Worm (Caenorhabditis elegans): Measurements from ENCODE around the gene sri-18.

Gene sri-18

DNA sequence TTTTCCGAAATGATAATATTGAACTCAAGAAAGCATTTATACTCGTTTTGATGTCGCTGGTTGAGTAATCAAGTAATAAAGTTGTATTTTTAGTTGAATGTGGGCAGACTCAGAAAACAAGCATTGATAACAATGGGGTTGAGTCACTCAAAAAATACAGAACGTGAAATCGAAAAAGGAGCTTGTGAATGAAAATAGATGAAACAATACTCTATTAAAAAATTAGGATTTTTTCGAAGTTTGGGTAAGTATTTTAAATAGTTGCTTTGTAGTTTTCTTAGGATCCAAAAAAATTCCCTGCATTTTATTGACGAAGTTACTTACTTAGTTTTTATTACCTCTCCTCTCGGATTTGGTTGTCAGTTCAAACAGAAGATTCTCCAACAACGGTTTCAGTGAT, 23.1 kb upstream of the sri-18 start, which contains the start of gene lys-3:
Gene lys-3 (minus strand): TSS at position 101 of the 400 bp plus-strand sequence.
- TF ChIP-seq zag-1 (tag; optimal IDR thresholded peaks at IDR 0.05) (no peak), mdl-1 (tag; optimal IDR thresholded peaks at IDR 0.05) (no peak), mbf-1 (tag; optimal IDR thresholded peaks at IDR 0.05) (no peak), ceh-82 (tag; optimal IDR thresholded peaks at IDR 0.05) (no peak), aly-2 (tag; optimal IDR thresholded peaks at IDR 0.05) (no peak), ama-1 (optimal IDR thresholded peaks at IDR 0.05) (no peak), lin-39 (tag; optimal IDR thresholded peaks at IDR 0.05) (no peak), skn-1 (tag; optimal IDR thresholded peaks at IDR 0.05) (no peak), lin-11 (tag; optimal IDR thresholded peaks at IDR 0.05) (no peak), unc-39 (tag; optimal IDR thresholded peaks at IDR 0.05) (no peak), lsy-2 (tag; optimal IDR thresholded peaks at IDR 0.05) (no peak)

DNA sequence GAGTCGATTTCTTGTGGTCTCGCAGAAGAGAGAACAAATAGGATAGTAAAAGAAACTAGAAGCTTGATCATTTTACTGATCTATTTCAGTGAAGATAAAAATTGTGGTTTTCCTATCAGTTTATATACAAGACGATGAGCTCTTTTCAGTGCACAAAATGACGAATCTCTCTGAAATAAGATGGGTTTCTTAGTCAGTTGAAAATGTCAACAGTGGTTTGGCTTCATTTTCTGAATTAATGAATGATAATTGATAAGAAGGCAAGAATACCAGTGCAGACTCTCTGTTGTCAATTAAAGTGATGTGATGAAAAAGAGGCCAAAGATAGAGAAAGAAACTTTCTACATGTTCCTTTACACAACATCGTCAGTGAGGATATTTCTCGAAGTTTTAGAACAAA, 21.0 kb upstream of the sri-18 start, which contains the start of gene lys-2:
Gene lys-2 (minus strand): TSS at position 101 of the 400 bp plus-strand sequence.
- TF ChIP-seq nhr-11 (tag; optimal IDR thresholded peaks at IDR 0.05) (no peak), ZK546.5 (tag; optimal IDR thresholded peaks at IDR 0.05) (no peak), unc-55 (GFP tag; optimal IDR thresholded peaks at IDR 0.05) (no peak), zag-1 (tag; optimal IDR thresholded peaks at IDR 0.05) (no peak), sma-9 (GFP tag; optimal IDR thresholded peaks at IDR 0.05) (peak; percentile 66), sma-9 (tag; optimal IDR thresholded peaks at IDR 0.05) (no peak), mbf-1 (tag; optimal IDR thresholded peaks at IDR 0.05) (no peak), mdl-1 (tag; optimal IDR thresholded peaks at IDR 0.05) (no peak), nhr-10 (tag; optimal IDR thresholded peaks at IDR 0.05) (no peak), gmeb-1 (tag; optimal IDR thresholded peaks at IDR 0.05) (no peak), crh-2 (tag; optimal IDR thresholded peaks at IDR 0.05) (peak; percentile 27), fos-1 (tag; optimal IDR thresholded peaks at IDR 0.05) (peak; percentile 92), ceh-16 (tag; optimal IDR thresholded peaks at IDR 0.05) (no peak)

DNA sequence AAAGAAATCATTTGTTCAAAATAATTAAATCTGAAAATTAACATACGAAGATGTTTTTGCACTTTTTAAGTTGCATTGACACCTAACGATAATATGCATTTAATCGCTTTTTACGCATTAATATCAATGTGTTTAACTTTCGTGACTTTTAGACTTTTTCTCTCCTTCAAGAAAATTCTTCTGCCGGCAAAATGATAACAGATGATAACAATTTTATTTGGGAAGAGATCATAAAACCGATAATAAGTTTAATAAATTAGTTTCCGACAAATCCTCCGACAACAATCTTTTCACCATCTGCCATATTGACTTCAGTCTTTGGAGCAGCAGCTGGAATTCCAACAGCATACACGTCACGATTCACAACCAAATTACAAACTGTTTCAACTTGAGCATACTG, 19.8 kb upstream of the sri-18 start:
- TF ChIP-seq ama-1 (optimal IDR thresholded peaks at IDR 0.05) (no peak), nhr-77 (tag; optimal IDR thresholded peaks at IDR 0.05) (no peak), sma-9 (GFP tag; optimal IDR thresholded peaks at IDR 0.05) (peak; percentile 24), sma-9 (tag; optimal IDR thresholded peaks at IDR 0.05) (no peak), fos-1 (tag; optimal IDR thresholded peaks at IDR 0.05) (peak; percentile 70), crh-2 (tag; optimal IDR thresholded peaks at IDR 0.05) (peak; percentile 12), ztf-1 (GFP tag; conservative IDR thresholded peaks at IDR 0.05) (no peak), F13H6.1 (tag; optimal IDR thresholded peaks at IDR 0.05) (no peak), gmeb-1 (tag; optimal IDR thresholded peaks at IDR 0.05) (peak; percentile 47)

DNA sequence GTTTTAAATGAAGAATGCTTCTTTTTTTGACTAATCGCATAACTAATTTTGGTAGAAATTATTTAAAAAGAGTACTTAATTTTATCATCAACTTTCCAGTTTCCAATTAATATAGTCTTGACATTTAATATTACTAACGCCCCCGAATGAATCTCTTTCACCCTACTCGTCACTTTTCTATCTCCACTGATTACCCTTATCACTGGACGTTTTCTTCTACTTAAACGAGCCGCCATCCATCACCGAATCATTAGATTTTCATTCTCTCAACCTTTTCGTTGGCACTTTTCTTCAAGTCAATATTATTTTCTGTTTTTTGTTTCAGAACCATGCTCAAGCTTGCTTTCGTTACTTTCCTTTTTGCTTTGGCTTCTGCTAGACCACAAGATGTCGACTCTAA, 17.2 kb upstream of the sri-18 start, which contains the start of gene lys-1:
Gene lys-1 (plus strand): TSS at position 326 of the 400 bp plus-strand sequence.
- TF ChIP-seq dmd-4 (tag; optimal IDR thresholded peaks at IDR 0.05): no peak
- TF ChIP-seq unc-62 (GFP tag; optimal IDR thresholded peaks at IDR 0.05): no peak
- TF ChIP-seq sma-9 (GFP tag; optimal IDR thresholded peaks at IDR 0.05): peak; percentile 35
- TF ChIP-seq sma-9 (tag; optimal IDR thresholded peaks at IDR 0.05): no peak
- TF ChIP-seq fos-1 (tag; optimal IDR thresholded peaks at IDR 0.05): peak; percentile 95

DNA sequence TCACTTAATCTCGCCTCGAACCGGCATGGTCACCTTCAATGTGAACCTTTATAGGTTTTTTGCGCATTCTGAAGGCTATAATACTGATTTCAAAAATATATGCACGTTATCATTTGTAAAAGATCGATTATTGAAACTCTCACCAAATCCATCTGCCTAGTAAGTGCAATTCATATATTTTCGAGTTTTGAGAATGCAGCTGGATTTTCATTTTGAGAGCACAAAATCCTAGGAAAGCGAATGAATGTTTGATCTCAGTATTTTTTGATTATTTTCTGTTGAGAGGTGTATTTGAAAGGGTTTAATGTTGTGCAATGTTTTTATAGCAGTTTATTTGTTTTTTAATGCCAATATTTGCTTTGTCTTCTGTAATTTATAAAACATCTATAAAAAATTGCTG, 15.7 kb upstream of the sri-18 start:
- TF ChIP-seq ztf-4 (tag; optimal IDR thresholded peaks at IDR 0.05): no peak
- TF ChIP-seq lsy-2 (tag; optimal IDR thresholded peaks at IDR 0.05): no peak
- no peak for TF ChIP-seq gmeb-1 (tag; optimal IDR thresholded peaks at IDR 0.05)
- TF ChIP-seq ztf-11 (tag; optimal IDR thresholded peaks at IDR 0.05): no peak
- no peak for TF ChIP-seq nhr-77 (tag; optimal IDR thresholded peaks at IDR 0.05)
- TF ChIP-seq mab-5 (tag; optimal IDR thresholded peaks at IDR 0.05): no peak
- TF ChIP-seq nhr-12 (tag; optimal IDR thresholded peaks at IDR 0.05): no peak
- no peak for TF ChIP-seq dmd-4 (tag; optimal IDR thresholded peaks at IDR 0.05)
- no peak for TF ChIP-seq ztf-1 (GFP tag; conservative IDR thresholded peaks at IDR 0.05)
- no peak for TF ChIP-seq lin-13 (GFP tag; optimal IDR thresholded peaks at IDR 0.05)
- no peak for TF ChIP-seq nhr-11 (tag; optimal IDR thresholded peaks at IDR 0.05)
- TF ChIP-seq unc-39 (tag; optimal IDR thresholded peaks at IDR 0.05): no peak
- no peak for TF ChIP-seq blmp-1 (tag; optimal IDR thresholded peaks at IDR 0.05; ENCODE audit: insufficient read depth)
- TF ChIP-seq egl-27 (tag; optimal IDR thresholded peaks at IDR 0.05): no peak
- TF ChIP-seq nhr-129 (tag; optimal IDR thresholded peaks at IDR 0.05): no peak
- TF ChIP-seq ceh-82 (tag; optimal IDR thresholded peaks at IDR 0.05): no peak
- no peak for TF ChIP-seq R02D3.7 (tag; optimal IDR thresholded peaks at IDR 0.05)
- TF ChIP-seq sma-9 (GFP tag; optimal IDR thresholded peaks at IDR 0.05): no peak
- TF ChIP-seq sma-9 (tag; optimal IDR thresholded peaks at IDR 0.05): no peak
- no peak for TF ChIP-seq nhr-21 (tag; optimal IDR thresholded peaks at IDR 0.05)
- TF ChIP-seq alr-1 (tag; optimal IDR thresholded peaks at IDR 0.05): no peak
